Fruit fly (Drosophila melanogaster) whole organism, prepupa: Measurements from ENCODE around the gene Mau2.
A peak's percentile ranks its signal among the peaks of the same experiment; 100 is the strongest.

Experiments used
- CG10669 ChIP-seq: fragments of 200-800 bp; sonication (Bioruptor generic); optimal IDR thresholded peaks from 3 replicates; lab custom pipeline; 2018; ENCODE audit warnings: missing biosample characterization, mild to moderate bottlenecking, missing genetic modification characterization, moderate library complexity
- CG11294 ChIP-seq: fragments of 200-800 bp; sonication (Bioruptor generic); IDR thresholded peaks from 2 replicates; pipeline ENCODE4 v1.3.6; 2022; ENCODE audit warnings: missing biosample characterization, missing genetic modification characterization
- CG11762 ChIP-seq: fragments of 200-800 bp; sonication (Bioruptor generic); optimal IDR thresholded peaks from 3 replicates; lab custom pipeline; 2016; ENCODE audit warnings: missing biosample characterization, missing genetic modification characterization; ENCODE audit not compliant: insufficient read depth
- CG15336 ChIP-seq: fragments of 200-800 bp; sonication (Bioruptor generic); IDR thresholded peaks from 2 replicates; pipeline ENCODE4 v1.3.6; 2022; ENCODE audit warnings: missing biosample characterization, missing genetic modification characterization
- CG6854 ChIP-seq: fragments of 200-800 bp; sonication (Bioruptor generic); optimal IDR thresholded peaks from 2 replicates; lab custom pipeline; 2017; ENCODE audit warnings: missing biosample characterization, mild to moderate bottlenecking, missing genetic modification characterization
- Eip78C ChIP-seq: fragments of 200-800 bp; sonication (Bioruptor generic); peaks from one replicate; lab custom pipeline; 2016; ENCODE audit warnings: missing biosample characterization, missing genetic modification characterization
- Ets21C ChIP-seq: fragments of 200-800 bp; sonication (Bioruptor generic); optimal IDR thresholded peaks from 3 replicates; lab custom pipeline; 2016; ENCODE audit warnings: missing biosample characterization, missing genetic modification characterization
- Met ChIP-seq: fragments of 200-800 bp; sonication (Bioruptor generic); optimal IDR thresholded peaks from 3 replicates; lab custom pipeline; 2016; ENCODE audit warnings: missing biosample characterization, missing genetic modification characterization
- OdsH ChIP-seq: fragments of 200-800 bp; sonication (Bioruptor generic); optimal IDR thresholded peaks from 3 replicates; lab custom pipeline; 2016; ENCODE audit warnings: missing biosample characterization, missing genetic modification characterization
- eg ChIP-seq: fragments of 200-800 bp; sonication (Bioruptor generic); IDR thresholded peaks from 3 replicates; pipeline ENCODE4 v1.3.6; 2022; ENCODE audit warnings: missing biosample characterization, missing genetic modification characterization
- pdm3 ChIP-seq: fragments of 200-800 bp; sonication (Bioruptor generic); optimal IDR thresholded peaks from 3 replicates; lab custom pipeline; 2016; ENCODE audit warnings: missing biosample characterization, missing genetic modification characterization
- ss ChIP-seq, 2 experiments: fragments of 200-800 bp; sonication (Bioruptor generic); optimal IDR thresholded peaks; 2 replicates in 1 of 2; 3 replicates in 1 of 2; lab custom pipeline; 2017 to 2018; ENCODE audit warnings: mild to moderate bottlenecking in 2 of 2, missing biosample characterization in 2 of 2, missing genetic modification characterization in 2 of 2, moderate library complexity in 1 of 2
- svp ChIP-seq: fragments of 200-800 bp; sonication (Bioruptor generic); peaks from one replicate; lab custom pipeline; 2016; ENCODE audit warnings: missing biosample characterization, missing genetic modification characterization

DNA sequence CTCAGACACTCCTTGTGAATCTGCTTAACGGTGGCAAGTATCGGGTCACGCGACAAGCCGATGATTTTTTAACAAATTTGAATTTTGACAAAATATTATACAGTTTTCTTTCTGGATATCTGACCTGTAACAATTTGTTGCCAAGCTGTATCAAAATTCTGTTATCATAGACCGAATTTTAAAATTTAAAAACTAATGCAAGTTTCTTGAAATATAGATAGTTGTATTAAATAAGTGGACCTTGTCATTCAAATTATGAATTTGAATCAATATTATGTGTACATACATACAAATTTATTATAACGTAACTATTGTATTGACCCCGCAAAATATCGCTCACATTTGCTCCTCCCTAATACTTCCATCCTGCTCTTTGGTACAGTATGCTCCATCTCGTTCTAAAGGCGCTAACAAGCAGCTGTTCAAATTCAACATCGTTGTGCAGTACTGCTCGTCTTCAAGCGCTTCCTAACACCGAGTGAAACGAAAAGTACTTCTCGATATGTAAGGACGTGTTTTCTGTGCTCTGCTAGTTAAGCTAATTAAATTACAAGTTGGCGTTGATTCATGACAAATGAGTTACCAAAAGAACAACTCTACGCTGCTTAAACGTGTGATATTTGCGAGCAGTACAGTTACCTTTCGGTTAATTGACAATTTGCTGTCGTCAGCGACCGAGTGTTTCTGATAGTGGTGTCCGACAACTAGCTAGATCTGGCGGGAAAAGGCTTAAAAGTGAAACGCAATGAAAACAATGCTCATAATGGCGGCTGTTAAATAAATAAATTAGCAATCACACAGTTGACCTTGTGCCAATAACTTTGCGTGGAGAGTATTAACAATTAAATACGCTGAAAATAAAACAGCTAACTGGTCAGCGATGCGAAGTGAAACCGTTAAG lies 12.6 kb upstream of the Mau2 start, which contains the start of the genes Kpc1 and CG42542:
- peak; percentile 25 for TF ChIP-seq CG11762 (GFP tag; lab: Kevin White, UChicago)
- TF ChIP-seq CG6854 = no peak
- peak; percentile 83 for TF ChIP-seq pdm3 (GFP tag; lab: Kevin White, UChicago)
- peak; percentile 59 for TF ChIP-seq Eip78C
- 0 out of 2 replicates have a peak, but pooled peaks have one; percentile 8 for TF ChIP-seq CG15336
- TF ChIP-seq Ets21C = peak; percentile 75
- no peak for TF ChIP-seq CG11294 (GFP tag; lab: Robert Waterston, UW)
- peak; percentile 81 for TF ChIP-seq Met (GFP tag; lab: Kevin White, UChicago)
- TF ChIP-seq svp (GFP tag; lab: Kevin White, UChicago) = peak; percentile 96
- TF ChIP-seq CG10669 (GFP tag; lab: Kevin White, UChicago) = no peak
- peak in 1 of 2 experiments; percentile 32 for TF ChIP-seq ss (GFP tag; optimal IDR thresholded peaks at IDR 0.05; lab: Kevin White, UChicago)
- TF ChIP-seq OdsH = peak; percentile 54
- peak; percentile 65; the same call in 2 of the 3 replicates for TF ChIP-seq eg (GFP tag; lab: Robert Waterston, UW)
